Worm (Caenorhabditis elegans) whole organism, young adult: ENCODE measurements around the gene F25B5.5.
A peak's percentile ranks its signal among the peaks of the same experiment; 100 is the strongest.

Experiments
- B0035.1 ChIP-seq: sonication (generic microtip); optimal IDR thresholded peaks from 2 replicates; lab custom pipeline; 2016; ENCODE audit warnings: missing genetic modification characterization, mild to moderate bottlenecking, missing compliant biosample characterization, missing genotype, missing genetic modification reagents
- F22D6.2 ChIP-seq: sonication (generic microtip); optimal IDR thresholded peaks from 2 replicates; lab custom pipeline; 2016; ENCODE audit warnings: mild to moderate bottlenecking, missing genetic modification characterization, missing compliant biosample characterization
- F23B12.7 ChIP-seq: sonication (generic microtip); optimal IDR thresholded peaks from 2 replicates; lab custom pipeline; 2017; ENCODE audit warnings: missing genetic modification characterization, mild to moderate bottlenecking, missing compliant biosample characterization, antibody characterized with exemption, moderate library complexity; ENCODE audit not compliant: insufficient read depth
- F37B4.10 ChIP-seq: fragments of 200-800 bp; sonication (Bioruptor generic); IDR thresholded peaks from 2 replicates; pipeline ENCODE4 v1.3.6; 2022; ENCODE audit warnings: missing genetic modification characterization, missing compliant biosample characterization
- F49E8.2 ChIP-seq: sonication (generic microtip); optimal IDR thresholded peaks from 3 replicates; lab custom pipeline; 2017; ENCODE audit warnings: missing genetic modification characterization, mild to moderate bottlenecking, missing compliant biosample characterization, antibody characterized with exemption, moderate library complexity; ENCODE audit not compliant: insufficient read depth
- F52B5.7 ChIP-seq: sonication (generic microtip); optimal IDR thresholded peaks from 2 replicates; lab custom pipeline; 2016; ENCODE audit warnings: mild to moderate bottlenecking, missing genetic modification characterization, missing compliant biosample characterization
- F57A8.1 ChIP-seq: fragments of 200-800 bp; sonication (Bioruptor generic); optimal IDR thresholded peaks from 2 replicates; lab custom pipeline; 2018; ENCODE audit warnings: mild to moderate bottlenecking, missing genetic modification characterization, moderate library complexity, missing compliant biosample characterization
- Y56A3A.18 ChIP-seq: fragments of 200-800 bp; sonication (Bioruptor generic); IDR thresholded peaks from 2 replicates; pipeline ENCODE4 v1.3.6; 2022; ENCODE audit warnings: missing genetic modification reagents, missing genetic modification characterization, missing compliant biosample characterization
- Y67H2A.10 ChIP-seq: fragments of 200-800 bp; sonication (Bioruptor generic); conservative IDR thresholded peaks from 2 replicates; pipeline ENCODE4 v1.3.6; 2022; ENCODE audit warnings: missing genetic modification reagents, missing genetic modification characterization, missing compliant biosample characterization
- Y79H2A.3 ChIP-seq: fragments of 200-800 bp; sonication (Bioruptor generic); conservative IDR thresholded peaks from 2 replicates; pipeline ENCODE4 v1.3.6; 2022; ENCODE audit warnings: missing genetic modification reagents, missing genetic modification characterization, missing compliant biosample characterization
- aptf-3 ChIP-seq: fragments of 200-800 bp; sonication (Bioruptor generic); IDR thresholded peaks from 2 replicates; pipeline ENCODE4 v1.3.6; 2022; ENCODE audit warnings: missing genetic modification characterization, missing compliant biosample characterization
- athp-1 ChIP-seq: sonication (generic microtip); optimal IDR thresholded peaks from 2 replicates; lab custom pipeline; 2017; ENCODE audit warnings: mild to moderate bottlenecking, missing genetic modification characterization, missing compliant biosample characterization
- bed-2 ChIP-seq: fragments of 200-800 bp; sonication (Bioruptor generic); IDR thresholded peaks from 2 replicates; pipeline ENCODE4 v1.3.6; 2022; ENCODE audit warnings: missing genetic modification reagents, missing genetic modification characterization, missing compliant biosample characterization
- ccch-3 ChIP-seq: fragments of 200-800 bp; sonication (Bioruptor generic); optimal IDR thresholded peaks from 2 replicates; lab custom pipeline; 2018; ENCODE audit warnings: mild to moderate bottlenecking, missing genetic modification characterization, missing compliant biosample characterization
- chd-7 ChIP-seq: sonication (generic microtip); optimal IDR thresholded peaks from 2 replicates; lab custom pipeline; 2016; ENCODE audit warnings: mild to moderate bottlenecking, missing genetic modification characterization, moderate library complexity, missing compliant biosample characterization
- dpff-1 ChIP-seq: sonication (generic microtip); optimal IDR thresholded peaks from 2 replicates; lab custom pipeline; 2017; ENCODE audit warnings: mild to moderate bottlenecking, missing genetic modification characterization, missing compliant biosample characterization
- dpl-1 ChIP-seq: fragments of 150-350 bp; optimal IDR thresholded peaks from 2 replicates; lab custom pipeline; 2014; ENCODE audit warnings: missing biosample characterization, missing genetic modification reagents, missing genetic modification characterization
- efl-1 ChIP-seq: fragments of 150-350 bp; optimal IDR thresholded peaks from 2 replicates; lab custom pipeline; 2014; ENCODE audit warnings: missing biosample characterization, missing genetic modification reagents, missing genetic modification characterization
- egl-18 ChIP-seq: fragments of 200-800 bp; sonication (Bioruptor generic); IDR thresholded peaks from 2 replicates; pipeline ENCODE4 v1.3.6; 2022; ENCODE audit warnings: missing genetic modification reagents, missing genetic modification characterization, missing compliant biosample characterization
- egl-44 ChIP-seq: fragments of 200-800 bp; sonication (Bioruptor generic); IDR thresholded peaks from 2 replicates; pipeline ENCODE4 v1.3.6; 2022; ENCODE audit warnings: missing genetic modification reagents, missing genetic modification characterization, missing compliant biosample characterization
- ekl-4 ChIP-seq: fragments of 200-800 bp; sonication (Bioruptor generic); IDR thresholded peaks from 2 replicates; pipeline ENCODE4 v1.3.6; 2022; ENCODE audit warnings: missing genetic modification reagents, missing genetic modification characterization, missing compliant biosample characterization
- hlh-26 ChIP-seq: fragments of 200-800 bp; sonication (Bioruptor generic); conservative IDR thresholded peaks from 2 replicates; pipeline ENCODE4 v1.3.6; 2022; ENCODE audit warnings: missing genetic modification reagents, missing genetic modification characterization, missing compliant biosample characterization
- hmg-1.2 ChIP-seq: fragments of 200-800 bp; sonication (Bioruptor generic); IDR thresholded peaks from 2 replicates; pipeline ENCODE4 v1.3.6; 2022; ENCODE audit warnings: missing genetic modification reagents, missing genetic modification characterization, missing compliant biosample characterization
- let-526 ChIP-seq: fragments of 200-800 bp; sonication (Bioruptor generic); IDR thresholded peaks from 2 replicates; pipeline ENCODE4 v1.3.6; 2022; ENCODE audit warnings: missing genetic modification reagents, missing genetic modification characterization, missing compliant biosample characterization
- let-607 ChIP-seq, 2 experiments: fragments of 200-800 bp in 1 of 2; sonication (Bioruptor generic) in 1 of 2; sonication (generic microtip) in 1 of 2; optimal IDR thresholded peaks; 2 replicates each; lab custom pipeline; 2016 to 2018; ENCODE audit warnings: mild to moderate bottlenecking in 2 of 2, missing compliant biosample characterization in 2 of 2, missing genetic modification characterization in 2 of 2, moderate library complexity in 2 of 2, missing genotype in 1 of 2
- lin-35 ChIP-seq, 3 experiments: fragments of 150-350 bp in 2 of 3; sonication (generic microtip) in 1 of 3; optimal IDR thresholded peaks; 2 replicates each; lab custom pipeline; 2014 to 2018; ENCODE audit warnings: missing biosample characterization in 3 of 3, missing genetic modification characterization in 3 of 3, missing genetic modification reagents in 3 of 3
- lin-40 ChIP-seq: sonication (generic microtip); optimal IDR thresholded peaks from 2 replicates; lab custom pipeline; 2016; ENCODE audit warnings: missing genetic modification characterization, mild to moderate bottlenecking, missing compliant biosample characterization, missing genotype, missing genetic modification reagents
- mes-4 ChIP-seq: sonication (generic microtip); optimal IDR thresholded peaks from 2 replicates; lab custom pipeline; 2016; ENCODE audit warnings: missing genotype, missing genetic modification characterization, missing compliant biosample characterization
- nhr-80 ChIP-seq: sonication (generic microtip); optimal IDR thresholded peaks from 2 replicates; lab custom pipeline; 2016; ENCODE audit warnings: missing genetic modification characterization, missing compliant biosample characterization
- pbrm-1 ChIP-seq: fragments of 200-800 bp; sonication (Bioruptor generic); IDR thresholded peaks from 2 replicates; pipeline ENCODE4 v1.3.6; 2022; ENCODE audit warnings: missing genetic modification reagents, missing genetic modification characterization, missing compliant biosample characterization
- rpc-1 ChIP-seq, 2 experiments: fragments of 150-350 bp in 1 of 2; sonication (generic microtip) in 1 of 2; optimal IDR thresholded peaks; 2 replicates each; lab custom pipeline; 2014 to 2018; ENCODE audit warnings: missing biosample characterization in 1 of 2, missing genetic modification characterization in 1 of 2, missing genetic modification reagents in 1 of 2, missing genotype in 1 of 2
- snpc-1.1 ChIP-seq: sonication (generic microtip); optimal IDR thresholded peaks from 2 replicates; lab custom pipeline; 2017; ENCODE audit warnings: missing genetic modification characterization, mild to moderate bottlenecking, missing compliant biosample characterization, antibody characterized with exemption, moderate library complexity, missing genotype, missing genetic modification reagents; ENCODE audit not compliant: insufficient read depth
- snpc-4 ChIP-seq, 5 experiments: fragments of 150-350 bp in 1 of 5; sonication (generic microtip) in 4 of 5; optimal IDR thresholded peaks; 2 replicates each; lab custom pipeline; 2014 to 2018; ENCODE audit warnings: missing genetic modification characterization in 5 of 5, missing biosample characterization in 3 of 5, antibody characterized with exemption in 2 of 5, mild to moderate bottlenecking in 2 of 5, missing compliant biosample characterization in 2 of 5, missing genotype in 2 of 5, moderate library complexity in 2 of 5, missing genetic modification reagents in 1 of 5
- tlf-1 ChIP-seq: fragments of 200-800 bp; sonication (Bioruptor generic); optimal IDR thresholded peaks from 2 replicates; lab custom pipeline; 2018; ENCODE audit warnings: mild to moderate bottlenecking, missing genetic modification characterization, missing compliant biosample characterization
- ztf-18 ChIP-seq: sonication (generic microtip); optimal IDR thresholded peaks from 2 replicates; lab custom pipeline; 2016; ENCODE audit warnings: missing genotype, mild to moderate bottlenecking, missing genetic modification characterization, missing compliant biosample characterization
- ztf-26 ChIP-seq: sonication (generic microtip); optimal IDR thresholded peaks from 2 replicates; lab custom pipeline; 2017; ENCODE audit warnings: missing genetic modification characterization, missing compliant biosample characterization

F25B5.5 gene

ce11 chrIII:5900709-5901108 is 45.2 kb downstream of the F25B5.5 start:
- TF ChIP-seq hmg-1.2 (peak; percentile 61; the same call in 1 of the 2 replicates), tlf-1 (no peak), nhr-80 (tag; lab: Kevin White, UChicago) (peak; percentile 28)

ce11 chrIII:5898631-5899030 is 47.3 kb downstream of the F25B5.5 start:
- TF ChIP-seq athp-1 (tag; lab: Kevin White, UChicago): no peak
- no peak for TF ChIP-seq mes-4 (tag; lab: Kevin White, UChicago)
- TF ChIP-seq nhr-80 (tag; lab: Kevin White, UChicago): no peak
- no peak for TF ChIP-seq F57A8.1 (GFP tag; lab: Kevin White, UChicago)
- TF ChIP-seq egl-44 (GFP tag; lab: Robert Waterston, UW): no peak
- no peak for TF ChIP-seq F23B12.7 (tag; lab: Kevin White, UChicago)
- no peak for TF ChIP-seq egl-18
- no peak for TF ChIP-seq ekl-4
- no peak for TF ChIP-seq B0035.1
- TF ChIP-seq chd-7 (tag; lab: Kevin White, UChicago): no peak
- TF ChIP-seq Y67H2A.10 (GFP tag; lab: Robert Waterston, UW): no peak
- TF ChIP-seq ztf-26 (tag; lab: Kevin White, UChicago): no peak
- TF ChIP-seq ccch-3 (GFP tag; lab: Kevin White, UChicago): no peak
- no peak for TF ChIP-seq Y56A3A.18 (GFP tag; lab: Robert Waterston, UW)
- no peak for TF ChIP-seq lin-40
- TF ChIP-seq pbrm-1: no peak

- TF ChIP-seq snpc-1.1 (tag; lab: Kevin White, UChicago): no peak
- peak; percentile 30 for TF ChIP-seq efl-1 (GFP tag; lab: Kevin White, UChicago)
Measured at ce11 chrIII:5897468-5897867, 48.5 kb downstream of the F25B5.5 start.

- no peak for TF ChIP-seq rpc-1 (optimal IDR thresholded peaks at IDR 0.05; lab: Kevin White, UChicago)
- no peak for TF ChIP-seq rpc-1 (tag; optimal IDR thresholded peaks at IDR 0.05; lab: Kevin White, UChicago)
- no peak for TF ChIP-seq hlh-26 (GFP tag; lab: Robert Waterston, UW)
- TF ChIP-seq F22D6.2 (tag; lab: Kevin White, UChicago): no peak
- no peak for TF ChIP-seq chd-7 (tag; lab: Kevin White, UChicago)
- TF ChIP-seq Y79H2A.3 (GFP tag; lab: Robert Waterston, UW): no peak
- TF ChIP-seq F49E8.2 (tag; lab: Kevin White, UChicago): no peak
- TF ChIP-seq let-526 (GFP tag; lab: Robert Waterston, UW): no peak
- no peak for TF ChIP-seq Y56A3A.18 (GFP tag; lab: Robert Waterston, UW)
- no peak for TF ChIP-seq lin-35 (GFP tag; optimal IDR thresholded peaks at IDR 0.05; lab: Kevin White, UChicago)
- TF ChIP-seq snpc-4 (GFP tag; optimal IDR thresholded peaks at IDR 0.05; lab: Kevin White, UChicago): no peak
- no peak for TF ChIP-seq snpc-4 (tag; optimal IDR thresholded peaks at IDR 0.05; lab: Kevin White, UChicago)
- TF ChIP-seq dpl-1 (GFP tag; lab: Kevin White, UChicago): no peak
- no peak for TF ChIP-seq dpff-1 (tag; lab: Kevin White, UChicago)
- no peak for TF ChIP-seq bed-2 (GFP tag; lab: Robert Waterston, UW)
- TF ChIP-seq aptf-3 (GFP tag; lab: Robert Waterston, UW): no peak
- no peak for TF ChIP-seq F52B5.7 (tag; lab: Kevin White, UChicago)
- no peak for TF ChIP-seq F37B4.10 (GFP tag; lab: Robert Waterston, UW)
- no peak for TF ChIP-seq ztf-18 (tag; lab: Kevin White, UChicago)
- TF ChIP-seq let-607 (tag; optimal IDR thresholded peaks at IDR 0.05; lab: Kevin White, UChicago): no peak
- TF ChIP-seq, all 124 proteins: peak for 0
Measured at ce11 chrIII:5895913-5896312, 50.0 kb downstream of the F25B5.5 start, which contains the start of gene pxl-1. Gene pxl-1 (minus strand): TSS chrIII:5896013.
